Worm (Caenorhabditis elegans) whole organism, L1 larva: ENCODE results near the gene ZK686.6.
A peak's percentile ranks its signal among the peaks of the same experiment; 100 is the strongest.

Source experiments
- C16A3.4 ChIP-seq: fragments of 150-350 bp; optimal IDR thresholded peaks from 2 replicates; lab custom pipeline; 2014; ENCODE audit warnings: missing biosample characterization, missing genetic modification characterization
- F16B12.6 ChIP-seq: fragments of 150-350 bp; optimal IDR thresholded peaks from 2 replicates; lab custom pipeline; 2014; ENCODE audit warnings: missing biosample characterization, missing genetic modification characterization
- Y116A8C.19 ChIP-seq: sonication (generic microtip); optimal IDR thresholded peaks from 2 replicates; lab custom pipeline; 2016; ENCODE audit warnings: missing compliant biosample characterization, missing genetic modification characterization, borderline replicate concordance
- ama-1 ChIP-seq: fragments of 150-350 bp; optimal IDR thresholded peaks from 2 replicates; lab custom pipeline; 2014
- blmp-1 ChIP-seq: fragments of 150-350 bp; optimal IDR thresholded peaks from 2 replicates; lab custom pipeline; 2014; ENCODE audit warnings: missing biosample characterization, missing genetic modification characterization
- ceh-63 ChIP-seq: fragments of 200-800 bp; sonication (Bioruptor generic); optimal IDR thresholded peaks from 2 replicates; lab custom pipeline; 2018; ENCODE audit warnings: mild to moderate bottlenecking, missing genetic modification characterization, missing compliant biosample characterization
- ceh-8 ChIP-seq: fragments of 200-800 bp; sonication (Bioruptor generic); optimal IDR thresholded peaks from 2 replicates; lab custom pipeline; 2018; ENCODE audit warnings: mild to moderate bottlenecking, missing genetic modification characterization, moderate library complexity, missing compliant biosample characterization
- ceh-82 ChIP-seq, 3 experiments: fragments of 150-350 bp in 1 of 3; sonication (generic microtip) in 2 of 3; optimal IDR thresholded peaks; 2 replicates each; lab custom pipeline; 2014 to 2017; ENCODE audit warnings: missing biosample characterization in 3 of 3, missing genetic modification characterization in 3 of 3
- ceh-90 ChIP-seq: sonication (generic microtip); optimal IDR thresholded peaks from 2 replicates; lab custom pipeline; 2016; ENCODE audit warnings: missing genetic modification characterization, missing compliant biosample characterization
- dsc-1 ChIP-seq: sonication (generic microtip); optimal IDR thresholded peaks from 2 replicates; lab custom pipeline; 2016; ENCODE audit warnings: mild to moderate bottlenecking, missing genetic modification characterization, missing compliant biosample characterization
- efl-1 ChIP-seq, 4 experiments: fragments of 150-350 bp; optimal IDR thresholded peaks in 3 of 4; peaks in 1 of 4; 1 replicate in 1 of 4; 2 replicates in 3 of 4; lab custom pipeline; 2014; ENCODE audit warnings: missing biosample characterization in 2 of 4, missing genetic modification characterization in 2 of 4, missing genetic modification reagents in 2 of 4
- egl-13 ChIP-seq: sonication (generic microtip); optimal IDR thresholded peaks from 2 replicates; lab custom pipeline; 2016; ENCODE audit warnings: missing genotype, missing genetic modification reagents, missing genetic modification characterization, missing compliant biosample characterization
- elt-2 ChIP-seq: sonication (generic microtip); optimal IDR thresholded peaks from 2 replicates; lab custom pipeline; 2016; ENCODE audit warnings: missing genetic modification characterization, mild to moderate bottlenecking, inconsistent platforms, missing compliant biosample characterization, missing genetic modification reagents
- elt-3 ChIP-seq, 6 experiments: fragments of 150-350 bp in 1 of 6; sonication (generic microtip); optimal IDR thresholded peaks; 2 replicates each; lab custom pipeline; 2017 to 2018; ENCODE audit warnings: missing biosample characterization in 6 of 6, missing genetic modification characterization in 6 of 6, inconsistent platforms in 1 of 6
- fkh-10 ChIP-seq: sonication (generic microtip); optimal IDR thresholded peaks from 2 replicates; lab custom pipeline; 2017; ENCODE audit warnings: missing biosample characterization, missing genetic modification reagents, missing genetic modification characterization
- fkh-8 ChIP-seq: sonication (generic microtip); optimal IDR thresholded peaks from 2 replicates; lab custom pipeline; 2016; ENCODE audit warnings: mild to moderate bottlenecking, missing genetic modification characterization, missing compliant biosample characterization
- grh-1 ChIP-seq: fragments of 200-800 bp; sonication (Bioruptor generic); IDR thresholded peaks from 2 replicates; pipeline ENCODE4 v1.3.6; 2022; ENCODE audit warnings: missing genetic modification reagents, missing genetic modification characterization, missing compliant biosample characterization
- jun-1 ChIP-seq: fragments of 150-350 bp; optimal IDR thresholded peaks from 2 replicates; lab custom pipeline; 2014; ENCODE audit warnings: missing biosample characterization, missing genetic modification reagents, missing genetic modification characterization
- lin-13 ChIP-seq: fragments of 150-350 bp; optimal IDR thresholded peaks from 2 replicates; lab custom pipeline; 2014; ENCODE audit warnings: missing biosample characterization, missing genetic modification reagents, missing genetic modification characterization
- lin-14 ChIP-seq: fragments of 200-800 bp; sonication (Bioruptor generic); optimal IDR thresholded peaks from 2 replicates; lab custom pipeline; 2018; ENCODE audit warnings: mild to moderate bottlenecking, missing genetic modification characterization, moderate library complexity, missing compliant biosample characterization
- lin-15B ChIP-seq: fragments of 150-350 bp; sonication (generic microtip); optimal IDR thresholded peaks from 3 replicates; lab custom pipeline; 2014; ENCODE audit warnings: missing biosample characterization, missing genetic modification characterization
- lin-35 ChIP-seq, 2 experiments: fragments of 150-350 bp; optimal IDR thresholded peaks; 2 replicates each; lab custom pipeline; 2014; ENCODE audit warnings: missing biosample characterization in 2 of 2, missing genetic modification characterization in 2 of 2, missing genetic modification reagents in 2 of 2
- lin-39 ChIP-seq: fragments of 150-350 bp; optimal IDR thresholded peaks from 2 replicates; lab custom pipeline; 2014; ENCODE audit warnings: missing biosample characterization, missing genetic modification reagents, missing genetic modification characterization
- lir-3 ChIP-seq: sonication (generic microtip); optimal IDR thresholded peaks from 2 replicates; lab custom pipeline; 2016; ENCODE audit warnings: mild to moderate bottlenecking, missing genetic modification characterization, moderate library complexity, missing compliant biosample characterization; ENCODE audit not compliant: poor library complexity
- lsy-2 ChIP-seq, 2 experiments: fragments of 150-350 bp; optimal IDR thresholded peaks; 2 replicates each; lab custom pipeline; 2014; ENCODE audit warnings: missing biosample characterization in 2 of 2, missing genetic modification characterization in 2 of 2
- mef-2 ChIP-seq: fragments of 150-350 bp; optimal IDR thresholded peaks from 2 replicates; lab custom pipeline; 2014; ENCODE audit warnings: missing biosample characterization, missing genetic modification characterization
- nhr-11 ChIP-seq: fragments of 150-350 bp; optimal IDR thresholded peaks from 2 replicates; lab custom pipeline; 2014; ENCODE audit warnings: missing biosample characterization, missing genetic modification characterization
- nhr-19 ChIP-seq: fragments of 200-800 bp; sonication (Bioruptor generic); conservative IDR thresholded peaks from 2 replicates; pipeline ENCODE4 v1.3.6; 2022; ENCODE audit warnings: missing genetic modification characterization, missing compliant biosample characterization
- nhr-237 ChIP-seq: fragments of 150-350 bp; optimal IDR thresholded peaks from 2 replicates; lab custom pipeline; 2014; ENCODE audit warnings: missing biosample characterization, missing genetic modification characterization
- nhr-47 ChIP-seq: sonication (generic microtip); optimal IDR thresholded peaks from 2 replicates; lab custom pipeline; 2016; ENCODE audit warnings: mild to moderate bottlenecking, missing genetic modification characterization, moderate library complexity, missing compliant biosample characterization
- nhr-71 ChIP-seq: sonication (generic microtip); optimal IDR thresholded peaks from 2 replicates; lab custom pipeline; 2016; ENCODE audit warnings: mild to moderate bottlenecking, missing genetic modification characterization, moderate library complexity, missing compliant biosample characterization
- nhr-85 ChIP-seq: sonication (generic microtip); peaks from one replicate; lab custom pipeline; 2016; ENCODE audit warnings: missing genetic modification characterization, inconsistent platforms, missing compliant biosample characterization
- pax-3 ChIP-seq: fragments of 200-800 bp; sonication (Bioruptor generic); optimal IDR thresholded peaks from 2 replicates; lab custom pipeline; 2018; ENCODE audit warnings: mild to moderate bottlenecking, missing genetic modification characterization, moderate library complexity, missing compliant biosample characterization
- pqm-1 ChIP-seq: sonication (generic microtip); optimal IDR thresholded peaks from 3 replicates; lab custom pipeline; 2017; ENCODE audit warnings: missing biosample characterization, missing genetic modification characterization
- snpc-4 ChIP-seq: fragments of 150-350 bp; optimal IDR thresholded peaks from 2 replicates; lab custom pipeline; 2014; ENCODE audit warnings: missing biosample characterization, missing genetic modification characterization
- snu-23 ChIP-seq: sonication (generic microtip); optimal IDR thresholded peaks from 2 replicates; lab custom pipeline; 2016; ENCODE audit warnings: missing genetic modification characterization, missing compliant biosample characterization
- sox-4 ChIP-seq: sonication (generic microtip); optimal IDR thresholded peaks from 2 replicates; lab custom pipeline; 2016; ENCODE audit warnings: missing genetic modification characterization, missing compliant biosample characterization
- swsn-7 ChIP-seq: sonication (generic microtip); optimal IDR thresholded peaks from 2 replicates; lab custom pipeline; 2016; ENCODE audit warnings: missing genetic modification characterization, missing compliant biosample characterization
- tbx-2 ChIP-seq: sonication (generic microtip); optimal IDR thresholded peaks from 2 replicates; lab custom pipeline; 2016; ENCODE audit warnings: missing genetic modification characterization, missing compliant biosample characterization
- unc-130 ChIP-seq: fragments of 150-350 bp; optimal IDR thresholded peaks from 2 replicates; lab custom pipeline; 2017; ENCODE audit warnings: missing biosample characterization, missing genetic modification characterization, inconsistent platforms
- unc-30 ChIP-seq: sonication (generic microtip); optimal IDR thresholded peaks from 2 replicates; lab custom pipeline; 2017; ENCODE audit warnings: missing biosample characterization, missing genetic modification characterization
- unc-86 ChIP-seq: sonication (generic microtip); optimal IDR thresholded peaks from 2 replicates; lab custom pipeline; 2016; ENCODE audit warnings: missing genetic modification characterization, missing compliant biosample characterization
- unc-98 ChIP-seq: fragments of 200-800 bp; sonication (Bioruptor generic); IDR thresholded peaks from 2 replicates; pipeline ENCODE4 v1.3.6; 2022; ENCODE audit warnings: missing genetic modification characterization, missing compliant biosample characterization
- zag-1 ChIP-seq: fragments of 150-350 bp; optimal IDR thresholded peaks from 2 replicates; lab custom pipeline; 2014; ENCODE audit warnings: missing biosample characterization, missing genetic modification characterization
- zip-4 ChIP-seq: fragments of 200-800 bp; sonication (Bioruptor generic); optimal IDR thresholded peaks from 2 replicates; lab custom pipeline; 2018; ENCODE audit warnings: mild to moderate bottlenecking, missing genetic modification characterization, moderate library complexity, missing compliant biosample characterization

The ZK686.6 gene

ce11 chrIII:7725483-7726250 is 47.1 kb downstream of the ZK686.6 start (continued):
- no peak for TF ChIP-seq zag-1 (tag; lab: Kevin White, UChicago)
- no peak for TF ChIP-seq nhr-85 (tag; lab: Kevin White, UChicago)
- no peak for TF ChIP-seq jun-1 (tag; lab: Kevin White, UChicago)
- no peak for TF ChIP-seq elt-3 (tag; optimal IDR thresholded peaks at IDR 0.05; lab: Kevin White, UChicago)
- no peak for TF ChIP-seq lin-39 (tag; lab: Kevin White, UChicago)
- no peak for TF ChIP-seq grh-1
- TF ChIP-seq nhr-47: no peak
- no peak for TF ChIP-seq nhr-19
- TF ChIP-seq snu-23 (GFP tag; lab: Kevin White, UChicago): no peak
- no peak for TF ChIP-seq snpc-4
- TF ChIP-seq lin-13 (GFP tag; lab: Kevin White, UChicago): no peak
- TF ChIP-seq nhr-237: no peak
- no peak for TF ChIP-seq ceh-90 (tag; lab: Kevin White, UChicago)
- TF ChIP-seq lir-3 (tag; lab: Kevin White, UChicago): no peak
- no peak for TF ChIP-seq pqm-1 (tag; lab: Kevin White, UChicago)
- TF ChIP-seq pax-3 (tag; lab: Kevin White, UChicago): no peak
- no peak for TF ChIP-seq sox-4 (tag; lab: Kevin White, UChicago)
- TF ChIP-seq C16A3.4 (tag; lab: Kevin White, UChicago): no peak
- TF ChIP-seq ceh-8 (GFP tag; lab: Kevin White, UChicago): peak; percentile 17
- peak in 1 of 2 experiments; percentile 7 for TF ChIP-seq lsy-2 (tag; optimal IDR thresholded peaks at IDR 0.05; lab: Kevin White, UChicago)
- no peak for TF ChIP-seq F16B12.6 (tag; lab: Kevin White, UChicago)
- no peak for TF ChIP-seq lin-35 (GFP tag; optimal IDR thresholded peaks at IDR 0.05; lab: Kevin White, UChicago)
- TF ChIP-seq dsc-1 (tag; lab: Kevin White, UChicago): no peak
- no peak for TF ChIP-seq elt-2
- TF ChIP-seq tbx-2 (tag; lab: Kevin White, UChicago): no peak
- peak; percentile 42 for TF ChIP-seq fkh-8 (tag; lab: Kevin White, UChicago)
- no peak for TF ChIP-seq nhr-11 (tag; lab: Kevin White, UChicago)
- TF ChIP-seq egl-13: no peak
- no peak for TF ChIP-seq mef-2 (tag; lab: Kevin White, UChicago)
- TF ChIP-seq ceh-63 (GFP tag; lab: Kevin White, UChicago): no peak
- TF ChIP-seq ama-1 (lab: Kevin White, UChicago): peak; percentile 49
- TF ChIP-seq unc-30 (tag; lab: Kevin White, UChicago): no peak
- TF ChIP-seq unc-130 (tag; lab: Kevin White, UChicago): no peak

- peak in 1 of 3 experiments; percentile 3 for TF ChIP-seq ceh-82 (tag; optimal IDR thresholded peaks at IDR 0.05; lab: Kevin White, UChicago)
- TF ChIP-seq nhr-71: peak; percentile 19
- no peak for TF ChIP-seq nhr-19
- TF ChIP-seq lsy-2 (tag; optimal IDR thresholded peaks at IDR 0.05; lab: Kevin White, UChicago): peak in 1 of 2 experiments; percentile 12
- peak; percentile 65 for TF ChIP-seq lin-14 (GFP tag; lab: Kevin White, UChicago)
- TF ChIP-seq grh-1: no peak
- TF ChIP-seq swsn-7 (tag; lab: Kevin White, UChicago): no peak
- TF ChIP-seq unc-86 (tag; lab: Kevin White, UChicago): no peak
- TF ChIP-seq lin-15B (tag; lab: Kevin White, UChicago): no peak
- TF ChIP-seq fkh-10 (GFP tag; lab: Kevin White, UChicago): peak; percentile 26
- no peak for TF ChIP-seq pqm-1 (tag; lab: Kevin White, UChicago)
- no peak for TF ChIP-seq lin-35 (GFP tag; optimal IDR thresholded peaks at IDR 0.05; lab: Kevin White, UChicago)
- TF ChIP-seq snpc-4: no peak
- TF ChIP-seq Y116A8C.19 (tag; lab: Kevin White, UChicago): no peak
- TF ChIP-seq nhr-237: no peak
- peak; percentile 29 for TF ChIP-seq zip-4
- no peak for TF ChIP-seq lin-13 (GFP tag; lab: Kevin White, UChicago)
- peak in 1 of 2 experiments; percentile 1 for TF ChIP-seq efl-1 (optimal IDR thresholded peaks at IDR 0.05; lab: Kevin White, UChicago)
- TF ChIP-seq efl-1 (GFP tag; optimal IDR thresholded peaks at IDR 0.05 in 1 of 2; lab: Kevin White, UChicago): no peak
- TF ChIP-seq blmp-1: peak; percentile 23
- TF ChIP-seq unc-98 (GFP tag; lab: Robert Waterston, UW): no peak
- no peak for TF ChIP-seq ama-1 (lab: Kevin White, UChicago)
- TF ChIP-seq egl-13: no peak
Observed at ce11 chrIII:7724433-7724832, 48.4 kb downstream of the ZK686.6 start.
